Worm (Caenorhabditis elegans): ENCODE results near the gene srt-6.

The srt-6 gene

ce11 chrV:7386052-7386573 lies 22.5 kb downstream of the srt-6 start, which contains the start of gene srp-6:
TSS of gene srp-6 (minus strand) at chrV:7386102.
- TF ChIP-seq ztf-6 (GFP tag; IDR thresholded peaks at IDR 0.05) (no peak), K12H6.12 (tag; optimal IDR thresholded peaks at IDR 0.05) (no peak), egl-44 (GFP tag; IDR thresholded peaks at IDR 0.05) (no peak), hmg-20 (GFP tag; IDR thresholded peaks at IDR 0.05) (no peak)

- TF ChIP-seq mes-4 (tag; optimal IDR thresholded peaks at IDR 0.05) (no peak), Y56A3A.18 (GFP tag; IDR thresholded peaks at IDR 0.05) (no peak)
Measured at ce11 chrV:7381008-7381407, 27.6 kb downstream of the srt-6 start, which contains the start of gene C03G6.17. TSS of gene C03G6.17 (minus strand) at chrV:7381108.

- no peak for TF ChIP-seq hlh-26 (GFP tag; conservative IDR thresholded peaks at IDR 0.05)
- no peak for TF ChIP-seq B0261.1 (tag; optimal IDR thresholded peaks at IDR 0.05)
- no peak for TF ChIP-seq lir-1 (GFP tag; conservative IDR thresholded peaks at IDR 0.05)
- no peak for TF ChIP-seq nhr-179 (tag; optimal IDR thresholded peaks at IDR 0.05)
- TF ChIP-seq attf-6 (GFP tag; IDR thresholded peaks at IDR 0.05) = no peak
- TF ChIP-seq F49E8.2 (tag; optimal IDR thresholded peaks at IDR 0.05; ENCODE audit: insufficient read depth) = no peak
- TF ChIP-seq chd-7 (tag; optimal IDR thresholded peaks at IDR 0.05) = no peak
- TF ChIP-seq unc-130 (GFP tag; optimal IDR thresholded peaks at IDR 0.05) = no peak
- no peak for TF ChIP-seq lin-35 (GFP tag; optimal IDR thresholded peaks at IDR 0.05)
Measured at ce11 chrV:7379384-7379783, 29.2 kb downstream of the srt-6 start, which contains the start of gene srsx-24. TSS of gene srsx-24 (minus strand) at chrV:7379484.

- TF ChIP-seq ztf-25 (GFP tag; IDR thresholded peaks at IDR 0.05) = no peak
- TF ChIP-seq repo-1 (tag; optimal IDR thresholded peaks at IDR 0.05) = no peak
Measured at ce11 chrV:7374090-7374489, 34.5 kb downstream of the srt-6 start, which contains the start of gene srx-56. TSS of gene srx-56 (plus strand) at chrV:7374390.

- TF ChIP-seq mes-4 (tag; optimal IDR thresholded peaks at IDR 0.05) (no peak), unc-130 (GFP tag; optimal IDR thresholded peaks at IDR 0.05) (no peak), cebp-1 (GFP tag; IDR thresholded peaks at IDR 0.05) (no peak), cebp-1 (tag; optimal IDR thresholded peaks at IDR 0.05) (no peak), lir-1 (GFP tag; conservative IDR thresholded peaks at IDR 0.05) (no peak), sea-2 (GFP tag; IDR thresholded peaks at IDR 0.05) (no peak), let-607 (tag; optimal IDR thresholded peaks at IDR 0.05) (no peak), snpc-3.4 (tag; optimal IDR thresholded peaks at IDR 0.05) (no peak)
Measured at ce11 chrV:7369578-7369977, 39.0 kb downstream of the srt-6 start, which contains the start of gene srj-14. TSS of gene srj-14 (plus strand) at chrV:7369708.

- TF ChIP-seq K12H6.12 (tag; optimal IDR thresholded peaks at IDR 0.05) (no peak), lag-1 (GFP tag; IDR thresholded peaks at IDR 0.05) (no peak), lin-26 (GFP tag; IDR thresholded peaks at IDR 0.05) (no peak), repo-1 (tag; optimal IDR thresholded peaks at IDR 0.05) (no peak), mel-28 (tag; optimal IDR thresholded peaks at IDR 0.05; ENCODE audit: borderline replicate concordance) (no peak), ztf-25 (GFP tag; IDR thresholded peaks at IDR 0.05) (no peak), pha-4 (tag; optimal IDR thresholded peaks at IDR 0.05) (no peak), nfyb-1 (GFP tag; IDR thresholded peaks at IDR 0.05) (no peak), F39B2.1 (GFP tag; IDR thresholded peaks at IDR 0.05) (no peak), hmg-1.2 (GFP tag; IDR thresholded peaks at IDR 0.05) (no peak), F57C9.4 (tag; optimal IDR thresholded peaks at IDR 0.05) (no peak), attf-6 (GFP tag; IDR thresholded peaks at IDR 0.05) (no peak), hmg-20 (GFP tag; IDR thresholded peaks at IDR 0.05) (no peak), ceh-100 (GFP tag; IDR thresholded peaks at IDR 0.05) (no peak), tlf-1 (GFP tag; optimal IDR thresholded peaks at IDR 0.05) (no peak), dpff-1 (tag; optimal IDR thresholded peaks at IDR 0.05) (no peak), atf-7 (tag; optimal IDR thresholded peaks at IDR 0.05) (no peak)
Measured at ce11 chrV:7364951-7365350, 43.7 kb downstream of the srt-6 start, which contains the start of gene exc-13. TSS of gene exc-13 (plus strand) at chrV:7365251.

Data from whole organism, young adult.